Worm (Caenorhabditis elegans): ENCODE data around the gene C25F6.6.

C25F6.6 gene

ce11 chrX:5479300-5479811 lies 28.7 kb upstream of the C25F6.6 start, which contains the start of gene dlg-1:
dlg-1 (plus strand) TSS chrX:5479700.
- no peak for TF ChIP-seq elt-1 (tag; optimal IDR thresholded peaks at IDR 0.05; ENCODE audit: borderline replicate concordance, insufficient read depth)
- TF ChIP-seq pha-4 (tag; optimal IDR thresholded peaks at IDR 0.05): peak; percentile 9

DNA sequence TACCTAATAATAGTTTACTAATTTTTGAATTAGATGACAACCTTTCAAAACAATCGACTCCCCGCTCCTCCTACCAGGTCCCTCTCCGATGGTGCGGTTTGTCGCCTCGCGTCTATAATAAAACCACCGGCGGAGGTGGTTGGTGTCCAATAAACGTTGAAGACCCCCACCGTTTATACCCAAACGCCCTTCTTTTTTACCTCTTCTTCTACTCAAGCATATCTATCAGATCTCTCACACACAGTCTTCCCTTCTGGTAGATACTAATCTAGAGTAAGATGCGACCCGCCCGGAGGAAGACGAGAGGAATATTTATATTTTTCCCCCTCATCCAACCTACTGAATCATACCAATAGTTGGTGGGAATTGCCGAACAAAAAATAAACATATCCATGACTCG lies 28.3 kb upstream of the C25F6.6 start:
- TF ChIP-seq blmp-1 (tag; optimal IDR thresholded peaks at IDR 0.05) (no peak), drap-1 (GFP tag; optimal IDR thresholded peaks at IDR 0.05) (no peak), elt-1 (tag; optimal IDR thresholded peaks at IDR 0.05; ENCODE audit: borderline replicate concordance, insufficient read depth) (peak; percentile 39)

- TF ChIP-seq mep-1 (tag; optimal IDR thresholded peaks at IDR 0.05) (no peak), nhr-12 (tag; optimal IDR thresholded peaks at IDR 0.05) (no peak), ceh-39 (tag; optimal IDR thresholded peaks at IDR 0.05) (no peak), elt-1 (tag; optimal IDR thresholded peaks at IDR 0.05; ENCODE audit: borderline replicate concordance, insufficient read depth) (no peak), mls-2 (tag; optimal IDR thresholded peaks at IDR 0.05) (no peak), cnd-1 (tag; optimal IDR thresholded peaks at IDR 0.05) (no peak), nhr-2 (tag; optimal IDR thresholded peaks at IDR 0.05) (no peak), flh-1 (GFP tag; optimal IDR thresholded peaks at IDR 0.05) (no peak), mab-5 (tag; optimal IDR thresholded peaks at IDR 0.05) (no peak), hlh-1 (tag; optimal IDR thresholded peaks at IDR 0.05) (no peak), lin-13 (tag; optimal IDR thresholded peaks at IDR 0.05) (no peak), snpc-4 (tag; optimal IDR thresholded peaks at IDR 0.05) (no peak)
Measured at ce11 chrX:5477597-5477996, 27.0 kb upstream of the C25F6.6 start.

DNA sequence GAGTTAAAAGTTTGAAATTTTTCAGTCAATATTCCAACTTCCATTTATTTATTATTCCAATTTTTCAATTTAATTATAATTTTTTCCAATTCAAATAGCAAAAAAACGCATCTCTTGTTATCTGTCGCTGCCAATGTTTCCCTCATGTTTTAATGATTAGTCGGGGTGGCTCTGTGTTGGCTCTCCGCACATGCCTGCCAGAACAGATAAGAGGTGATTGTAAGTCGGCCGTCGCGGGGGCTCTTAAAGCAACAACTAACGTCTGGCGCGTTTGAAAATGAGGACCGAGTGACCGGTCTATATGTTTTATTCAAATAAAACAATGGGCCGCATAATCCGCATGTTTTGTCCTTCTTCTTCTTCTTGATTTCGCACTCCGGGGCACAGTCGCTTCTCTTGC lies 25.7 kb upstream of the C25F6.6 start:
- TF ChIP-seq ztf-11 (tag; optimal IDR thresholded peaks at IDR 0.05) (no peak), lin-13 (tag; optimal IDR thresholded peaks at IDR 0.05) (no peak), ham-2 (GFP tag; optimal IDR thresholded peaks at IDR 0.05) (no peak), blmp-1 (tag; optimal IDR thresholded peaks at IDR 0.05) (no peak), unc-39 (tag; optimal IDR thresholded peaks at IDR 0.05) (no peak), bed-3 (GFP tag; optimal IDR thresholded peaks at IDR 0.05) (no peak), zip-8 (tag; optimal IDR thresholded peaks at IDR 0.05) (no peak), pha-4 (tag; optimal IDR thresholded peaks at IDR 0.05) (no peak), unc-120 (tag; optimal IDR thresholded peaks at IDR 0.05; ENCODE audit: poor library complexity, severe bottlenecking) (no peak), tbx-8 (GFP tag; optimal IDR thresholded peaks at IDR 0.05) (no peak), unc-62 (GFP tag; optimal IDR thresholded peaks at IDR 0.05) (no peak), nhr-2 (tag; optimal IDR thresholded peaks at IDR 0.05) (no peak), nhr-28 (tag; optimal IDR thresholded peaks at IDR 0.05) (no peak), ces-1 (GFP tag; optimal IDR thresholded peaks at IDR 0.05) (no peak), ceh-43 (GFP tag; optimal IDR thresholded peaks at IDR 0.05) (no peak), lsy-2 (tag; optimal IDR thresholded peaks at IDR 0.05) (no peak)

ce11 chrX:5475164-5475576 lies 24.5 kb upstream of the C25F6.6 start:
- TF ChIP-seq ces-1 (GFP tag; optimal IDR thresholded peaks at IDR 0.05): no peak
- peak; percentile 28 for TF ChIP-seq M03D4.4 (tag; optimal IDR thresholded peaks at IDR 0.05)
- TF ChIP-seq unc-62 (GFP tag; optimal IDR thresholded peaks at IDR 0.05): peak; percentile 72
- no peak for TF ChIP-seq nhr-237 (tag; optimal IDR thresholded peaks at IDR 0.05)
- peak; percentile 63 for TF ChIP-seq elt-1 (tag; optimal IDR thresholded peaks at IDR 0.05; ENCODE audit: borderline replicate concordance, insufficient read depth)
- TF ChIP-seq hlh-1 (tag; optimal IDR thresholded peaks at IDR 0.05): peak; percentile 86
- peak; percentile 72 for TF ChIP-seq mls-2 (tag; optimal IDR thresholded peaks at IDR 0.05)
- TF ChIP-seq pha-4 (tag; optimal IDR thresholded peaks at IDR 0.05): peak; percentile 93
- no peak for TF ChIP-seq ceh-39 (tag; optimal IDR thresholded peaks at IDR 0.05)
- TF ChIP-seq nhr-12 (tag; optimal IDR thresholded peaks at IDR 0.05): peak; percentile 17
- no peak for TF ChIP-seq snpc-4 (tag; optimal IDR thresholded peaks at IDR 0.05)
- no peak for TF ChIP-seq nhr-76 (tag; optimal IDR thresholded peaks at IDR 0.05)
- peak; percentile 54 for TF ChIP-seq ztf-11 (tag; optimal IDR thresholded peaks at IDR 0.05)
- peak; percentile 41 for TF ChIP-seq unc-120 (tag; optimal IDR thresholded peaks at IDR 0.05; ENCODE audit: poor library complexity, severe bottlenecking)
- peak; percentile 74 for TF ChIP-seq sptf-1 (tag; optimal IDR thresholded peaks at IDR 0.05)
- TF ChIP-seq ham-2 (GFP tag; optimal IDR thresholded peaks at IDR 0.05): peak; percentile 95
- TF ChIP-seq nhr-2 (tag; optimal IDR thresholded peaks at IDR 0.05): peak; percentile 88
- peak; percentile 38 for TF ChIP-seq cnd-1 (tag; optimal IDR thresholded peaks at IDR 0.05)
- peak; percentile 24 for TF ChIP-seq mep-1 (tag; optimal IDR thresholded peaks at IDR 0.05)
- TF ChIP-seq elt-3 (tag; optimal IDR thresholded peaks at IDR 0.05): no peak
- no peak for TF ChIP-seq nhr-28 (tag; optimal IDR thresholded peaks at IDR 0.05)
- peak; percentile 41 for TF ChIP-seq unc-39 (tag; optimal IDR thresholded peaks at IDR 0.05)
- peak; percentile 54 for TF ChIP-seq tbx-8 (GFP tag; optimal IDR thresholded peaks at IDR 0.05)
- peak; percentile 69 for TF ChIP-seq drap-1 (GFP tag; optimal IDR thresholded peaks at IDR 0.05)
- TF ChIP-seq lin-13 (tag; optimal IDR thresholded peaks at IDR 0.05): peak; percentile 84

Measured in whole organism, mixed stage, embryonic.